Worm (Caenorhabditis elegans) whole organism, L4/young adult: Measurements from ENCODE around the gene srr-10.

Experiments
- W03F9.2 ChIP-seq: fragments of 150-350 bp; optimal IDR thresholded peaks from 2 replicates; lab custom pipeline; 2014; ENCODE audit warnings: missing biosample characterization, missing genetic modification characterization
- dao-5 ChIP-seq: sonication (generic microtip); optimal IDR thresholded peaks from 2 replicates; lab custom pipeline; 2016; ENCODE audit warnings: missing genotype, missing genetic modification characterization, moderate library complexity, missing compliant biosample characterization
- him-1 ChIP-seq: sonication (generic microtip); optimal IDR thresholded peaks from 2 replicates; lab custom pipeline; 2016; ENCODE audit warnings: missing genotype, missing genetic modification reagents, missing genetic modification characterization, missing compliant biosample characterization

DNA sequence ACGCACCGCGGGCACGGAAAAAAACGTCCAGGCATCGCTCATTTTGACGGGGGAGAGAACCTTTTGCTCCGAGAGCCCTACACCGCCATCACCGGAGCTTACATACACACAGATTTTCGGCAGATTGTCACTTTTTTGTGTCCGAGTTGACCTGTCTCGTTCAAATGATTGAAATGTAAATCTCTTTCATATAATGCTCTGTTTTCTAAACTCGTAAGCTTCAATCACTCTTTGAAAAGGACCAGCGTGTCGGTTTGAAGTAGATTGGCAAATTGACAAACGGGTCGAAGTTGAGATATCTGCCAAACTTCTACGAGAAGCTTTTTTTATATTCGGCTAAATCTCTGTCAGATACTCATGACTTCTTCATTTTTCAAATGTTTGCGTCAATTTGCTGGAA, 11.7 kb downstream of the srr-10 start:
- TF ChIP-seq him-1 (no peak), W03F9.2 (no peak), dao-5 (tag; lab: Kevin White, UChicago) (no peak)
